Fruit fly (Drosophila melanogaster): Measurements from ENCODE around the gene CG10587.

Gene CG10587

dm6 chr3L:21007364-21008254 lies 45.3 kb upstream of the CG10587 start:
- no peak for TF ChIP-seq CG5204 (GFP tag; optimal IDR thresholded peaks at IDR 0.05)
- TF ChIP-seq ovo (GFP tag; optimal IDR thresholded peaks at IDR 0.05): no peak
- no peak for TF ChIP-seq CG7101 (tag; optimal IDR thresholded peaks at IDR 0.05)
- no peak for TF ChIP-seq CG7045 (GFP tag; optimal IDR thresholded peaks at IDR 0.05)
- TF ChIP-seq cnc (optimal IDR thresholded peaks at IDR 0.05): no peak
- no peak for TF ChIP-seq Mnt (GFP tag; optimal IDR thresholded peaks at IDR 0.05)

dm6 chr3L:20999639-21000038 lies 37.3 kb upstream of the CG10587 start:
- TF ChIP-seq ovo (GFP tag; optimal IDR thresholded peaks at IDR 0.05) (no peak), CG7101 (tag; optimal IDR thresholded peaks at IDR 0.05) (no peak), CG11617 (GFP tag; optimal IDR thresholded peaks at IDR 0.05) (no peak), CG12768 (GFP tag; optimal IDR thresholded peaks at IDR 0.05) (no peak), cic (GFP tag; optimal IDR thresholded peaks at IDR 0.05) (no peak), Clk (GFP tag; optimal IDR thresholded peaks at IDR 0.05) (no peak), CG33017 (tag; optimal IDR thresholded peaks at IDR 0.05) (no peak), tj (GFP tag; optimal IDR thresholded peaks at IDR 0.05) (no peak), kay (GFP tag; ENCODE audit: borderline replicate concordance) (no peak), Mnt (GFP tag; optimal IDR thresholded peaks at IDR 0.05) (no peak), toe (GFP tag; optimal IDR thresholded peaks at IDR 0.05) (no peak), pad (GFP tag; optimal IDR thresholded peaks at IDR 0.05) (no peak), Hr96 (GFP tag; optimal IDR thresholded peaks at IDR 0.05) (no peak), bab1 (GFP tag; optimal IDR thresholded peaks at IDR 0.05) (no peak), CG5204 (GFP tag; optimal IDR thresholded peaks at IDR 0.05) (no peak), CG1620 (GFP tag; optimal IDR thresholded peaks at IDR 0.05) (no peak), CG7045 (GFP tag; optimal IDR thresholded peaks at IDR 0.05) (no peak), CG14711 (tag; optimal IDR thresholded peaks at IDR 0.05) (no peak), Crg-1 (GFP tag; optimal IDR thresholded peaks at IDR 0.05) (no peak)

- TF ChIP-seq tj (GFP tag; optimal IDR thresholded peaks at IDR 0.05): no peak
- no peak for TF ChIP-seq CG7101 (tag; optimal IDR thresholded peaks at IDR 0.05)
- TF ChIP-seq CG5204 (GFP tag; optimal IDR thresholded peaks at IDR 0.05): no peak
- TF ChIP-seq toe (GFP tag; optimal IDR thresholded peaks at IDR 0.05): no peak
- TF ChIP-seq cic (GFP tag; optimal IDR thresholded peaks at IDR 0.05): no peak
- TF ChIP-seq Clk (GFP tag; optimal IDR thresholded peaks at IDR 0.05): no peak
These were observed 29.0 kb upstream of the CG10587 start, which contains the start of gene CG12984 for dm6 chr3L:20991373-20991772. TSS of gene CG12984 (plus strand) at chr3L:20991673.

- TF ChIP-seq bab1 (GFP tag; optimal IDR thresholded peaks at IDR 0.05): no peak
- TF ChIP-seq kay (GFP tag; ENCODE audit: borderline replicate concordance): no peak
- no peak for TF ChIP-seq CG33017 (tag; optimal IDR thresholded peaks at IDR 0.05)
- TF ChIP-seq pad (GFP tag; optimal IDR thresholded peaks at IDR 0.05): no peak
- TF ChIP-seq tj (GFP tag; optimal IDR thresholded peaks at IDR 0.05): no peak
- no peak for TF ChIP-seq CG11617 (GFP tag; optimal IDR thresholded peaks at IDR 0.05)
- no peak for TF ChIP-seq cnc (optimal IDR thresholded peaks at IDR 0.05)
- TF ChIP-seq CG7045 (GFP tag; optimal IDR thresholded peaks at IDR 0.05): no peak
- TF ChIP-seq Mnt (GFP tag; optimal IDR thresholded peaks at IDR 0.05): no peak
These were observed 27.9 kb upstream of the CG10587 start for dm6 chr3L:20990231-20990630.

dm6 chr3L:20988862-20989261 lies 26.5 kb upstream of the CG10587 start:
- TF ChIP-seq CG12768 (GFP tag; optimal IDR thresholded peaks at IDR 0.05): no peak
- TF ChIP-seq tj (GFP tag; optimal IDR thresholded peaks at IDR 0.05): no peak
- no peak for TF ChIP-seq CG1620 (GFP tag; optimal IDR thresholded peaks at IDR 0.05)
- no peak for TF ChIP-seq kay (GFP tag; ENCODE audit: borderline replicate concordance)
- TF ChIP-seq Hr96 (GFP tag; optimal IDR thresholded peaks at IDR 0.05): no peak
- TF ChIP-seq pad (GFP tag; optimal IDR thresholded peaks at IDR 0.05): no peak

dm6 chr3L:20987895-20988294 lies 25.5 kb upstream of the CG10587 start:
- no peak for TF ChIP-seq pad (GFP tag; optimal IDR thresholded peaks at IDR 0.05)
- TF ChIP-seq cnc (optimal IDR thresholded peaks at IDR 0.05): no peak
- no peak for TF ChIP-seq Clk (GFP tag; optimal IDR thresholded peaks at IDR 0.05)

- no peak for TF ChIP-seq toe (GFP tag; optimal IDR thresholded peaks at IDR 0.05)
- no peak for TF ChIP-seq CG11617 (GFP tag; optimal IDR thresholded peaks at IDR 0.05)
- no peak for TF ChIP-seq Crg-1 (GFP tag; optimal IDR thresholded peaks at IDR 0.05)
- no peak for TF ChIP-seq CG7101 (tag; optimal IDR thresholded peaks at IDR 0.05)
- no peak for TF ChIP-seq pad (GFP tag; optimal IDR thresholded peaks at IDR 0.05)
- TF ChIP-seq Clk (GFP tag; optimal IDR thresholded peaks at IDR 0.05): no peak
These were observed 24.6 kb upstream of the CG10587 start for dm6 chr3L:20986929-20987363.
